Fruit fly (Drosophila melanogaster): ENCODE measurements around the gene SdhD.

SdhD gene

DNA sequence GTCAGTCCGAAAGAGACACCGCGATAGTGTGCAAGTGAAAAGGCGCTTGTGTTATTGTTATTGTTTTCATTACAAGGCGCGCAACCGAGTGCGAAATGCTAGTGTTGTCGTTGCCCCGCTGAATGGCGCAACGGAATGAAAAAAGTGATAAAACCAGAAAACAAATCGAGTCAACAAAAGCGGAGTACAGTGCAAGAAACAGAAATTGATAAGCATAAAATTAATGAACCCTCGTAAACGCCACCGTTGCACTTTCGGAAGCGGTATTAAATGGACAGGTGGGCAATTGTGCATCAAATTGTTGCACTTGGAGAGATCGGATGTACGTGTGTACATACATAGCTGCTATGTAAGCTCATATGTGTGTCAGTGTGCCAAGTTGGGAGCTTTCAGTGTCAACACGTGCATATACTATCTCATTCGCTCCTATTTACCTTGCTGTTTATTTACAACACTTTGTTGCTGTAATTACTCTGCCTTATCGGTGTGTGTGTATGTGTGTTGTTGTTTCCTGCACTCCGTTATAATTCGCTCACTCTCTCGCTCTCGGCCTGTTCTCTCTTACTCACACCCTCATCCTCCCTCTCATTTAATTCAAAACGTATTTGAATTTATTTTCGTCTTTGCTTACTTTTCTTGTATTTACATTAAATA, 36.9 kb downstream of the SdhD start (continued):
- TF ChIP-seq CG6654 (GFP tag; optimal IDR thresholded peaks at IDR 0.05) (no peak), CTCF (GFP tag; optimal IDR thresholded peaks at IDR 0.05) (no peak), tin (GFP tag; optimal IDR thresholded peaks at IDR 0.05) (no peak), CG9876 (GFP tag; optimal IDR thresholded peaks at IDR 0.05) (peak; percentile 25), CG6272 (GFP tag; IDR thresholded peaks at IDR 0.05) (no peak), ttk (GFP tag; IDR thresholded peaks at IDR 0.05) (peak; percentile 36; the same call in 1 of the 2 replicates), ac (GFP tag; optimal IDR thresholded peaks at IDR 0.05) (no peak), CG2678 (tag; optimal IDR thresholded peaks at IDR 0.05) (peak; percentile 83), CG10543 (GFP tag; optimal IDR thresholded peaks at IDR 0.05) (peak; percentile 44), Sry-δ (GFP tag; optimal IDR thresholded peaks at IDR 0.05) (no peak), CG17829 (tag; optimal IDR thresholded peaks at IDR 0.05) (no peak), TFAM (GFP tag; optimal IDR thresholded peaks at IDR 0.05) (peak; percentile 13), Rfx (GFP tag; IDR thresholded peaks at IDR 0.05) (peak; percentile 58; the same call in 1 of the 2 replicates), nom (GFP tag; optimal IDR thresholded peaks at IDR 0.05) (peak; percentile 54), aop (GFP tag; IDR thresholded peaks at IDR 0.05) (no peak), z (GFP tag; IDR thresholded peaks at IDR 0.05) (peak; percentile 56; the same call in 1 of the 3 replicates), CG33557 (GFP tag; optimal IDR thresholded peaks at IDR 0.05) (peak; percentile 30), gcm (GFP tag; optimal IDR thresholded peaks at IDR 0.05) (peak; percentile 26), Tbp (GFP tag; optimal IDR thresholded peaks at IDR 0.05) (no peak), sc (optimal IDR thresholded peaks at IDR 0.05) (no peak), sc (GFP tag; optimal IDR thresholded peaks at IDR 0.05) (peak; percentile 43), CG4820 (GFP tag; optimal IDR thresholded peaks at IDR 0.05) (no peak), CG17361 (GFP tag; IDR thresholded peaks at IDR 0.05) (no peak), ind (GFP tag; optimal IDR thresholded peaks at IDR 0.05) (peak; percentile 18), corto (GFP tag; optimal IDR thresholded peaks at IDR 0.05) (no peak), Bgb (GFP tag; IDR thresholded peaks at IDR 0.05; ENCODE audit: partially characterized antibody) (peak; percentile 49; the same call in 1 of the 2 replicates), cg (GFP tag; optimal IDR thresholded peaks at IDR 0.05) (peak; percentile 63), bigmax (GFP tag; optimal IDR thresholded peaks at IDR 0.05) (peak; percentile 26), Asciz (GFP tag; optimal IDR thresholded peaks at IDR 0.05) (peak; percentile 96), h (optimal IDR thresholded peaks at IDR 0.05) (no peak), jumu (GFP tag; optimal IDR thresholded peaks at IDR 0.05) (peak; percentile 7), CG3407 (GFP tag; optimal IDR thresholded peaks at IDR 0.05) (peak; percentile 75), twi (tag; optimal IDR thresholded peaks at IDR 0.05) (no peak), Dll (GFP tag; IDR thresholded peaks at IDR 0.05; ENCODE audit: partially characterized antibody) (no peak), CG12391 (tag; optimal IDR thresholded peaks at IDR 0.05) (no peak), CG16813 (GFP tag; IDR thresholded peaks at IDR 0.05; ENCODE audit: partially characterized antibody) (no peak), Awh (GFP tag; IDR thresholded peaks at IDR 0.05) (peak; percentile 91), CG5180 (GFP tag; optimal IDR thresholded peaks at IDR 0.05) (peak; percentile 78), nmo (GFP tag; optimal IDR thresholded peaks at IDR 0.05) (no peak), caup (GFP tag; optimal IDR thresholded peaks at IDR 0.05; ENCODE audit: severe bottlenecking) (peak; percentile 27), CG1529 (GFP tag; optimal IDR thresholded peaks at IDR 0.05) (peak; percentile 39), ato (GFP tag; IDR thresholded peaks at IDR 0.05; ENCODE audit: partially characterized antibody) (no peak), mam (GFP tag; optimal IDR thresholded peaks at IDR 0.05) (no peak), Lhr (GFP tag; optimal IDR thresholded peaks at IDR 0.05) (no peak), vfl (GFP tag; optimal IDR thresholded peaks at IDR 0.05) (no peak), CG16815 (GFP tag; optimal IDR thresholded peaks at IDR 0.05) (no peak), CG12104 (GFP tag; optimal IDR thresholded peaks at IDR 0.05) (peak; percentile 79), CG1602 (GFP tag; optimal IDR thresholded peaks at IDR 0.05) (no peak), Myb (GFP tag; optimal IDR thresholded peaks at IDR 0.05) (peak; percentile 22), wor (GFP tag; IDR thresholded peaks at IDR 0.05) (no peak), tio (GFP tag; optimal IDR thresholded peaks at IDR 0.05) (no peak)

Measured in whole organism, embryonic.